Worm (Caenorhabditis elegans) whole organism, L2 larva: ENCODE measurements around the gene W03D2.9.

ENCODE experiments used
- blmp-1 ChIP-seq: sonication (generic microtip); optimal IDR thresholded peaks from 2 replicates; lab custom pipeline; 2017; ENCODE audit warnings: missing genetic modification characterization, mild to moderate bottlenecking, missing compliant biosample characterization, antibody characterized with exemption, moderate library complexity; ENCODE audit not compliant: insufficient read depth
- ceh-16 ChIP-seq: fragments of 150-350 bp; optimal IDR thresholded peaks from 2 replicates; lab custom pipeline; 2014; ENCODE audit warnings: missing biosample characterization, missing genetic modification characterization
- ceh-82 ChIP-seq: fragments of 150-350 bp; optimal IDR thresholded peaks from 2 replicates; lab custom pipeline; 2014; ENCODE audit warnings: missing biosample characterization, missing genetic modification characterization
- crh-2 ChIP-seq: sonication (generic microtip); optimal IDR thresholded peaks from 2 replicates; lab custom pipeline; 2017; ENCODE audit warnings: missing biosample characterization, missing genetic modification characterization
- egl-27 ChIP-seq: sonication (generic microtip); optimal IDR thresholded peaks from 3 replicates; lab custom pipeline; 2017; ENCODE audit warnings: missing biosample characterization, missing genetic modification reagents, missing genetic modification characterization
- gmeb-1 ChIP-seq: fragments of 150-350 bp; optimal IDR thresholded peaks from 2 replicates; lab custom pipeline; 2014; ENCODE audit warnings: missing biosample characterization, missing genetic modification characterization
- lin-39 ChIP-seq: fragments of 150-350 bp; optimal IDR thresholded peaks from 2 replicates; lab custom pipeline; 2014; ENCODE audit warnings: missing biosample characterization, missing genetic modification reagents, missing genetic modification characterization
- lsy-2 ChIP-seq, 2 experiments: fragments of 150-350 bp in 1 of 2; sonication (generic microtip) in 1 of 2; optimal IDR thresholded peaks; 2 replicates each; lab custom pipeline; 2014 to 2017; ENCODE audit warnings: missing biosample characterization in 2 of 2, missing genetic modification characterization in 2 of 2
- nhr-12 ChIP-seq: fragments of 150-350 bp; optimal IDR thresholded peaks from 2 replicates; lab custom pipeline; 2014; ENCODE audit warnings: missing biosample characterization, missing genetic modification characterization
- sma-3 ChIP-seq: sonication (generic microtip); optimal IDR thresholded peaks from 2 replicates; lab custom pipeline; 2016; ENCODE audit warnings: missing genetic modification reagents, missing genetic modification characterization, missing compliant biosample characterization
- snpc-4 ChIP-seq: fragments of 150-350 bp; optimal IDR thresholded peaks from 2 replicates; lab custom pipeline; 2014; ENCODE audit warnings: missing biosample characterization, missing genetic modification characterization
- unc-39 ChIP-seq: fragments of 150-350 bp; optimal IDR thresholded peaks from 2 replicates; lab custom pipeline; 2014; ENCODE audit warnings: missing biosample characterization, missing genetic modification characterization
- unc-62 ChIP-seq: fragments of 150-350 bp; optimal IDR thresholded peaks from 2 replicates; lab custom pipeline; 2014; ENCODE audit warnings: missing biosample characterization, missing genetic modification reagents, missing genetic modification characterization
- ztf-4 ChIP-seq: fragments of 150-350 bp; optimal IDR thresholded peaks from 2 replicates; lab custom pipeline; 2014; ENCODE audit warnings: missing biosample characterization, missing genetic modification characterization

- TF ChIP-seq sma-3 (GFP tag; lab: Kevin White, UChicago): no peak
- peak; percentile 7 for TF ChIP-seq ztf-4 (tag; lab: Kevin White, UChicago)
- TF ChIP-seq lin-39 (tag; lab: Kevin White, UChicago): no peak
- no peak for TF ChIP-seq ceh-82 (tag; lab: Kevin White, UChicago)
- TF ChIP-seq egl-27 (tag; lab: Kevin White, UChicago): no peak
- no peak for TF ChIP-seq unc-62
- no peak for TF ChIP-seq nhr-12 (tag; lab: Kevin White, UChicago)
- TF ChIP-seq crh-2: peak; percentile 38
- no peak for TF ChIP-seq snpc-4 (tag; lab: Kevin White, UChicago)
- TF ChIP-seq blmp-1 (tag; lab: Kevin White, UChicago): no peak
- no peak for TF ChIP-seq gmeb-1 (tag; lab: Kevin White, UChicago)
- TF ChIP-seq unc-39: no peak
- no peak for TF ChIP-seq ceh-16
- TF ChIP-seq lsy-2 (tag; optimal IDR thresholded peaks at IDR 0.05; lab: Kevin White, UChicago): peak; percentile 28 to 69
Observed at ce11 chrIV:4034883-4035282, 39.6 kb downstream of the W03D2.9 start, which contains the start of gene hlh-30.
